Worm (Caenorhabditis elegans) whole organism, L4 larva: ENCODE data around the gene C55A6.6.

Experiments used
- F49E8.2 ChIP-seq: sonication (generic microtip); optimal IDR thresholded peaks from 2 replicates; lab custom pipeline; 2016; ENCODE audit warnings: missing compliant biosample characterization, mild to moderate bottlenecking, missing genetic modification characterization, borderline replicate concordance
- T26A8.4 ChIP-seq: fragments of 200-800 bp; sonication (Bioruptor generic); IDR thresholded peaks from 2 replicates; pipeline ENCODE4 v1.3.6; 2022; ENCODE audit warnings: missing genetic modification characterization, missing compliant biosample characterization
- Y48G9A.11 ChIP-seq: fragments of 200-800 bp; sonication (Bioruptor generic); IDR thresholded peaks from 2 replicates; pipeline ENCODE4 v1.3.6; 2022; ENCODE audit warnings: missing genetic modification reagents, missing genetic modification characterization, missing compliant biosample characterization
- Y75B8A.6 ChIP-seq: fragments of 200-800 bp; sonication (Bioruptor generic); IDR thresholded peaks from 2 replicates; pipeline ENCODE4 v1.3.6; 2022; ENCODE audit warnings: missing genetic modification reagents, missing genetic modification characterization, missing compliant biosample characterization
- ZK337.2 ChIP-seq: fragments of 200-800 bp; sonication (Bioruptor generic); IDR thresholded peaks from 2 replicates; pipeline ENCODE4 v1.3.6; 2022; ENCODE audit warnings: missing genetic modification reagents, missing genetic modification characterization, missing compliant biosample characterization
- aha-1 ChIP-seq: fragments of 150-350 bp; peaks from one replicate; lab custom pipeline; 2014; ENCODE audit warnings: missing biosample characterization, missing genetic modification characterization
- attf-4 ChIP-seq: sonication (generic microtip); optimal IDR thresholded peaks from 3 replicates; lab custom pipeline; 2017; ENCODE audit warnings: missing biosample characterization, missing genetic modification characterization
- ceh-82 ChIP-seq: sonication (generic microtip); optimal IDR thresholded peaks from 2 replicates; lab custom pipeline; 2017; ENCODE audit warnings: missing biosample characterization, missing genetic modification characterization
- ces-1 ChIP-seq: fragments of 150-350 bp; sonication (generic microtip); optimal IDR thresholded peaks from 4 replicates; lab custom pipeline; 2014; ENCODE audit warnings: missing biosample characterization, missing genetic modification reagents, missing genetic modification characterization
- dmd-8 ChIP-seq: fragments of 200-800 bp; sonication (Bioruptor generic); IDR thresholded peaks from 2 replicates; pipeline ENCODE4 v1.3.6; 2022; ENCODE audit warnings: missing genetic modification characterization, missing compliant biosample characterization
- dmd-9 ChIP-seq: fragments of 200-800 bp; sonication (Bioruptor generic); IDR thresholded peaks from 2 replicates; pipeline ENCODE4 v1.3.6; 2022; ENCODE audit warnings: missing genetic modification reagents, missing genetic modification characterization, missing compliant biosample characterization
- hif-1 ChIP-seq, 2 experiments: sonication (generic microtip); optimal IDR thresholded peaks; 2 replicates each; lab custom pipeline; 2016 to 2017; ENCODE audit warnings: missing compliant biosample characterization in 2 of 2, missing genetic modification characterization in 2 of 2, missing genetic modification reagents in 2 of 2, missing genotype in 2 of 2, mild to moderate bottlenecking in 1 of 2
- hlh-11 ChIP-seq: fragments of 200-800 bp; sonication (Bioruptor generic); optimal IDR thresholded peaks from 2 replicates; lab custom pipeline; 2018; ENCODE audit warnings: mild to moderate bottlenecking, missing genetic modification characterization, missing compliant biosample characterization
- hlh-30 ChIP-seq: sonication (generic microtip); optimal IDR thresholded peaks from 2 replicates; lab custom pipeline; 2017; ENCODE audit warnings: antibody characterized with exemption, mild to moderate bottlenecking, missing genetic modification characterization, missing compliant biosample characterization; ENCODE audit not compliant: insufficient read depth
- lim-7 ChIP-seq: fragments of 200-800 bp; sonication (Bioruptor generic); IDR thresholded peaks from 2 replicates; pipeline ENCODE4 v1.3.6; 2022; ENCODE audit warnings: missing genetic modification characterization, missing compliant biosample characterization
- lin-15B ChIP-seq: fragments of 150-350 bp; sonication (generic microtip); optimal IDR thresholded peaks from 3 replicates; lab custom pipeline; 2014; ENCODE audit warnings: missing biosample characterization, missing genetic modification characterization
- lin-29 ChIP-seq: fragments of 200-800 bp; sonication (Bioruptor generic); IDR thresholded peaks from 2 replicates; pipeline ENCODE4 v1.3.6; 2022; ENCODE audit warnings: missing genetic modification reagents, missing genetic modification characterization, missing compliant biosample characterization
- lin-39 ChIP-seq: fragments of 150-350 bp; optimal IDR thresholded peaks from 2 replicates; lab custom pipeline; 2014; ENCODE audit warnings: missing biosample characterization, missing genetic modification reagents, missing genetic modification characterization
- madf-5 ChIP-seq, 2 experiments: fragments of 200-800 bp; sonication (Bioruptor generic); IDR thresholded peaks; 2 replicates each; pipeline ENCODE4 v1.3.6; 2022; ENCODE audit warnings: missing compliant biosample characterization in 2 of 2, missing genetic modification characterization in 2 of 2
- mdt-29 ChIP-seq: fragments of 200-800 bp; sonication (Bioruptor generic); IDR thresholded peaks from 2 replicates; pipeline ENCODE4 v1.3.6; 2022; ENCODE audit warnings: missing genetic modification reagents, missing genetic modification characterization, missing compliant biosample characterization
- mes-2 ChIP-seq: sonication (generic microtip); optimal IDR thresholded peaks from 2 replicates; lab custom pipeline; 2016; ENCODE audit warnings: missing genotype, mild to moderate bottlenecking, missing genetic modification characterization, missing compliant biosample characterization; ENCODE audit not compliant: poor library complexity, severe bottlenecking
- mxl-3 ChIP-seq: fragments of 200-800 bp; sonication (Bioruptor generic); optimal IDR thresholded peaks from 2 replicates; lab custom pipeline; 2018; ENCODE audit warnings: mild to moderate bottlenecking, missing genetic modification characterization, missing compliant biosample characterization
- nhr-111 ChIP-seq: fragments of 200-800 bp; sonication (Bioruptor generic); optimal IDR thresholded peaks from 2 replicates; lab custom pipeline; 2018; ENCODE audit warnings: mild to moderate bottlenecking, missing genetic modification characterization, missing compliant biosample characterization
- nhr-25 ChIP-seq: sonication (generic microtip); optimal IDR thresholded peaks from 2 replicates; lab custom pipeline; 2017; ENCODE audit warnings: missing genetic modification characterization, mild to moderate bottlenecking, missing compliant biosample characterization, antibody characterized with exemption, moderate library complexity, borderline replicate concordance; ENCODE audit not compliant: insufficient read depth
- nhr-28 ChIP-seq: fragments of 150-350 bp; optimal IDR thresholded peaks from 2 replicates; lab custom pipeline; 2014; ENCODE audit warnings: missing biosample characterization, missing genetic modification characterization
- nhr-48 ChIP-seq: sonication (generic microtip); optimal IDR thresholded peaks from 2 replicates; lab custom pipeline; 2016; ENCODE audit warnings: mild to moderate bottlenecking, missing genetic modification characterization, missing compliant biosample characterization
- nhr-6 ChIP-seq: fragments of 150-350 bp; optimal IDR thresholded peaks from 2 replicates; lab custom pipeline; 2014; ENCODE audit warnings: missing biosample characterization, missing genetic modification characterization
- pha-4 ChIP-seq, 2 experiments: fragments of 150-350 bp in 1 of 2; fragments of 200-800 bp in 1 of 2; sonication (Bioruptor generic) in 1 of 2; IDR thresholded peaks in 1 of 2; optimal IDR thresholded peaks in 1 of 2; 2 replicates each; pipeline versions ENCODE4 v1.3.6 to Lab custom; 2014 to 2022; ENCODE audit warnings: missing genetic modification characterization in 2 of 2, missing genetic modification reagents in 2 of 2, missing biosample characterization in 1 of 2, missing compliant biosample characterization in 1 of 2
- skn-1 ChIP-seq: fragments of 150-350 bp; optimal IDR thresholded peaks from 2 replicates; lab custom pipeline; 2014; ENCODE audit warnings: missing biosample characterization, missing genetic modification characterization
- unc-39 ChIP-seq: sonication (generic microtip); optimal IDR thresholded peaks from 2 replicates; lab custom pipeline; 2017; ENCODE audit warnings: missing biosample characterization, missing genetic modification characterization
- unc-62 ChIP-seq, 3 experiments: fragments of 150-350 bp in 1 of 3; sonication (generic microtip); optimal IDR thresholded peaks in 2 of 3; peaks in 1 of 3; 1 replicate in 1 of 3; 2 replicates in 2 of 3; lab custom pipeline; 2014 to 2017; ENCODE audit warnings: missing biosample characterization in 3 of 3, missing genetic modification characterization in 3 of 3, missing genetic modification reagents in 3 of 3, missing genotype in 1 of 3
- vab-7 ChIP-seq: fragments of 200-800 bp; sonication (Bioruptor generic); IDR thresholded peaks from 2 replicates; pipeline ENCODE4 v1.3.6; 2022; ENCODE audit warnings: missing genetic modification reagents, missing genetic modification characterization, missing compliant biosample characterization
- ztf-11 ChIP-seq: fragments of 150-350 bp; optimal IDR thresholded peaks from 2 replicates; lab custom pipeline; 2014; ENCODE audit warnings: missing biosample characterization, missing genetic modification characterization

Gene C55A6.6

DNA sequence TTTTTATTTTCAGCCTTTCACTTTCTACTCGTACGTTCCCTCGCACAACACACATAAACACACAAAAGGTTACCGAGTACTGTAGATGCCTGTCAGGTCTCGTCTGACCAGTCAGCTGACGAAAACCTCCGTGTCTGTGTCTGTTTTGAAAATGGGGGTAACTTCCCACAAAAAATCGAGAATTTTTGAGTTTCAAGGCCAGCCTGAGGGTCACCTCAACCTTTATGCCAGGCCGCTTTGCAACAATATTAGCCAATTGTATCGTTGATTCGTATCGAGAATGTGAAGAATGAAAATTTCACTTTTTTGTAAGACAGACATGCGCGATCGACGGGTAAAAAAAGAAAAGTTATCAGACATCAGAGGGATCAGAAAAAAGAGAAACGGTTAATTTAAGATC, 16.6 kb upstream of the C55A6.6 start (continued):
- no peak for TF ChIP-seq Y75B8A.6
- TF ChIP-seq hlh-30 (tag; lab: Kevin White, UChicago), result peak; percentile 82
- TF ChIP-seq lin-29, result peak; percentile 50; the same call in 1 of the 2 replicates
- peak; percentile 3 for TF ChIP-seq mes-2 (tag; lab: Kevin White, UChicago)
- peak; percentile 87 for TF ChIP-seq nhr-25 (tag; lab: Kevin White, UChicago)
- no peak for TF ChIP-seq T26A8.4
- no peak for TF ChIP-seq dmd-9 (GFP tag; lab: Robert Waterston, UW)
- peak; percentile 38 for TF ChIP-seq hlh-11
- TF ChIP-seq nhr-28 (tag; lab: Kevin White, UChicago), result peak; percentile 51
- TF ChIP-seq nhr-111 (GFP tag; lab: Kevin White, UChicago), result no peak

- TF ChIP-seq Y48G9A.11 (GFP tag; lab: Robert Waterston, UW) (no peak), pha-4 (GFP tag; IDR thresholded peaks at IDR 0.05; lab: Robert Waterston, UW) (no peak), pha-4 (tag; optimal IDR thresholded peaks at IDR 0.05; lab: Kevin White, UChicago) (peak; percentile 71), aha-1 (tag; lab: Kevin White, UChicago) (peak; percentile 64), attf-4 (tag; lab: Kevin White, UChicago) (no peak)
These were observed 15.0 kb upstream of the C55A6.6 start for ce11 chrV:11529541-11529940.

ce11 chrV:11528633-11529327, 14.2 kb upstream of the C55A6.6 start:
- TF ChIP-seq hif-1 (tag; optimal IDR thresholded peaks at IDR 0.05; lab: Kevin White, UChicago), result no peak
- peak; percentile 50 for TF ChIP-seq hlh-30 (tag; lab: Kevin White, UChicago)
- no peak for TF ChIP-seq lim-7 (GFP tag; lab: Robert Waterston, UW)
- TF ChIP-seq unc-62 (GFP tag; optimal IDR thresholded peaks at IDR 0.05 in 1 of 2; lab: Kevin White, UChicago), result peak in 1 of 2 experiments; percentile 91
- TF ChIP-seq unc-62 (tag; optimal IDR thresholded peaks at IDR 0.05; lab: Kevin White, UChicago), result no peak
- TF ChIP-seq nhr-6, result no peak
- no peak for TF ChIP-seq ces-1 (GFP tag; lab: Kevin White, UChicago)
- no peak for TF ChIP-seq madf-5 (GFP tag; IDR thresholded peaks at IDR 0.05; lab: Robert Waterston, UW)
- TF ChIP-seq lin-29, result no peak
- no peak for TF ChIP-seq ztf-11 (tag; lab: Kevin White, UChicago)
- TF ChIP-seq lin-39, result no peak

DNA sequence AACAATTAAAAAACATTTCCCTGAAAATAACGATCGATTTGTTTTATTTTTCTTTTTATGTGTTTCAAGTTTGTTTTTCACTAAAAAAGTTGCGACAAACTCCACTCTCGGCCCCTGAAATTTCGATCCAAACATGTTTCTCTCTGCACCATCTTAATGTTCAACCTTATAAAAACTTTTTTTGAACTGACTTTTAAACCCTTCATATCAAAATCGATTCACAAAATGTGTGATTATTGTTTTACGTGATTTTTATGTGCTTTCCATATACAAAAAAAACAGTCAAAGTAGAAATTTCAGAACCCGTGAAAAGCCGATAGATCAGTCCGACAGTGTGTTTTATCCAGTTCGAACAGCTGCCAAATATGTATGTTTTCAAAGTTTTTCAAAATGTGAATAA, 13.0 kb upstream of the C55A6.6 start, which contains the start of gene ccch-1:
TSS of gene ccch-1 (plus strand) at position 301 of the 400 bp plus-strand sequence.
- TF ChIP-seq dmd-8 (GFP tag; lab: Robert Waterston, UW) (no peak), mxl-3 (no peak), lin-15B (tag; lab: Kevin White, UChicago) (no peak), ZK337.2 (no peak), vab-7 (no peak), nhr-48 (no peak), nhr-111 (GFP tag; lab: Kevin White, UChicago) (no peak), lin-29 (no peak), ceh-82 (tag; lab: Kevin White, UChicago) (no peak), mdt-29 (GFP tag; lab: Robert Waterston, UW) (no peak), F49E8.2 (tag; lab: Kevin White, UChicago) (no peak), skn-1 (tag; lab: Kevin White, UChicago) (no peak), unc-39 (no peak)
- TF ChIP-seq, all 104 proteins: peak for 0
